Fruit fly (Drosophila melanogaster): ENCODE results near the gene Hsc20.

Hsc20 gene

DNA sequence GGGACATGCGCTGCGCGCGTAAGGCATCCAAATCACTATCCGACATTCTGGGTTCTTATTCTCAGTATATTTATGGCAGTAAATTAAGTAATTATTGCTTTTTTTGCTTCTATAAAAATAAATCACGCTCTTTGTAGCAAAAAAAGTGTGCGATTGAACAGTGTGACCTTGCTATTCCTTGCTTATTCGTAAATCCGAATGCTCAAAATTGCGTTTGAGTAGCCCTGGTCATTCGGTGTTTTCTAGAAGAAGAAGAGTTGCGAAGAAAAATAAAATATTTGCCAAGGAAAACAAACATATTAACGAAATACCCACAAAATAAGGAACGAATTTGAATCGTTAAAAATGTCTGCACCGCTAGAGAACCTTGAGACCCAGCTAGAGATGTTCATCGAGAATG, 1.1 kb upstream of the Hsc20 start, which contains the start of the genes PDCD-5 and MED10:
Gene PDCD-5 (minus strand): TSS at position 182 of the 400 bp plus-strand sequence.
Gene MED10 (plus strand): TSS at position 228 of the 400 bp plus-strand sequence.
- TF ChIP-seq noc (tag; optimal IDR thresholded peaks at IDR 0.05), result no peak

DNA sequence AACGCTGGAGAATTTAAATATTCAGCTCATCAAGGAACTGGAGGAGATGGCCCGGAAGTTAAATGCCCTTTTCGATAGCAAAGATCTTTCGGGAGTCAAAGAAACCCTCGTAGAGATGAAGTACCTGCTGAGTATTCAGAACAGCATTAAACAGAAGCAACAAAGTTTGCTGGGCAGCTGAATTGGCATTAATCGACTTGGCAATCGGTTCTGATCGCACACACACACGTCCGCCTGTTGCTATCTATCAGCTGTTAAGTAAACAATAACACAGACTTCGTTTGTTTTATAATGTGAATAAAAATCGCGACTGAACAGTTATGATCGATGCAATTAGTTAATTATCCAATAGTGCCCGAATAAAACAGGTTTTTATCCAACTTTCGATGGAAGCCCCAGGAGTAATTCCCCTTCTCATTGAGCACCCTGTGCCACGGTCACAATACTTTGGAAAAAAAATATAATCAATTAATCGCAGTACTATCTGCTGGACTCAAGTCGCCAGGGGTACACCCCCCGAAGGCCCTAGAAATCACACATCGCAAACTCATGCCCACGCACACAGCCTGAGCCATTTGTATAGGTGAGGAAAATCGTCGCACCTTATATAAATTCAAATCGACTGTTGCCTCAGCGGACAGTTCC, 1.0 kb downstream of the Hsc20 start:
- peak; percentile 10 for TF ChIP-seq noc (tag; optimal IDR thresholded peaks at IDR 0.05)

DNA sequence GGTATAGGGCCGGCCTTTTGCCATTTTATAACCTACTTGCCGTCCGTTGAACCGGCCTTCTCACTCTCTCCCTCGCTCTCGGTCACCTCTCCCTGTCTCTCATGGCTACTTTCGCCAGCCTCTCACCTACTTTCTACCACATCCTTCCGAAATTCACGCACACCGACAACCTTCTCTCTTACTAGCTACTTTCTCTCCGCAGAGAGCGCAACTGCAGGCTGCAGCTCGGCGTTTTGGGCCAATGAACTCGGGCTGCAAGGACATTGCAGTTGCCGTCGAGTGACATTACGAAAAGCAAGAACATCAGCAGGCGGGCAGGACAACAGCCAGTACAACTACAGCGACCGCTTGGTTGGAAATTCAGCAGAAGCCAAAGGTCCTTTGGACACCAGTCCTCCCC, 8.4 kb downstream of the Hsc20 start:
- TF ChIP-seq noc (tag; optimal IDR thresholded peaks at IDR 0.05), result no peak

DNA sequence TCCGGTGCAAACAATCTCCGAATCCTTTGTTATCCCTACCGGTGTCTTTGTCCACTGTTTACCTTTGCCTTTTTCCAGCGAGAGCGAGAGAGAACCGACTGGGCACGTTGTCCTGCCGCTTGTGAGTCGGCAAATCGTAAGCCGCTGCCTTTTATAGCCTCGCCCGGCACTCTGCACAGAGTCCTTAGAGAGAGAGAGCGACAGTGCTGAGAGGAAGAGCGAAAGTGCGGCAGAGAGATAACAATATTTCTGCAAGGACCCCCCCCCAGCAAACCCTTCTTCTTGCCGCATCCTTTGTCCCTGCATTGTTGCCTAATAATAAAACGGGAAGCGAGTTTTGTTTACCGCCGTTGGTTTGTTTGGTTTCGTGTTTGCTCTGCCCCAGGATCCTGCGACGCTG, 19.3 kb downstream of the Hsc20 start, which contains the start of gene CG13055:
Gene CG13055 (minus strand): TSS at position 101 of the 400 bp plus-strand sequence.
- no peak for TF ChIP-seq noc (tag; optimal IDR thresholded peaks at IDR 0.05)

DNA sequence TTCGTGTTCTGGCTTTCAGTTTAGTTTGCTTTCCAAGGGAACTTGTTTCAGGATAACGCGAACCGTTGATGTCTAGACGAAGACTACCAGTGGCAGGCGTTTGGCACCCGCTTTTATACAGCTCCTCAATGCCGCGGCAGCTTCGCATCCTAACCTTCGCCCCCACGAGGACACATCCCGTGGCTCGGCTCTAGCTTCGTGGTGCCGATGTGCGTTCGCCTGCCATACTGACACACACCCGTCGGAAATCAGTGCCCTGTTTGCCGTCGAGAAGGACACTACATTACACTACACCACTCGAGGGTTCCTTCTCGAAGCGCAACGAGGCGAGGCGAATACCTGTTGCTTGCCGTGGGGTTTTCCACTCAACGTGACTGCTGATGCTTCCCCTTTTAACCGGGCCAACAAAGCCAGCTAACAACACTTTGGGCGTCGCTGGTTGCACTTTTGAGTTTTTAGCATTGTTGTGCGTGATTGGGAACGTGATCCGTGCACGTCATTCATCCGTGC, 24.2 kb downstream of the Hsc20 start, which contains the start of gene CG13054:
Gene CG13054 (minus strand): TSS at position 74 of the 510 bp plus-strand sequence.
- no peak for TF ChIP-seq noc (tag; optimal IDR thresholded peaks at IDR 0.05)

DNA sequence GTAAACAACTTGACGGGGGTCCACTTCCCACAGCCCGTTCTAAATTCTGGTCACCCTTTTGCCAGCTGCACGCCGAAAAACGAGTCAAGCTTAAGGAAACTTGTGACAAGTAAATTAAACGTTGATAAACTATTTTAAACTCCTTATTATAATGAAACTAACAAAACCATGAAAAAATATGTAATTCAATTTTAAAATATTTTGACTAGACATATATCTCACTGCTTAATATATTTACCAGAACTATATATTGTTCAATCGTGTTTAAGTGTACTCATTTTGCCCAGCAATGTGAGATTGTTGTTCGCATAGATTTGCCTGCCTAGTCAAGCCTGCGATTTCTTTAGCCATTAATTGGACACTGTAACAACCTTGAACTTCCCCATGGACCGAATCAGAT, 26.6 kb downstream of the Hsc20 start, which contains the start of gene CG13053:
Gene CG13053 (minus strand): TSS at position 171 of the 400 bp plus-strand sequence.
- TF ChIP-seq noc (tag; optimal IDR thresholded peaks at IDR 0.05), result no peak

DNA sequence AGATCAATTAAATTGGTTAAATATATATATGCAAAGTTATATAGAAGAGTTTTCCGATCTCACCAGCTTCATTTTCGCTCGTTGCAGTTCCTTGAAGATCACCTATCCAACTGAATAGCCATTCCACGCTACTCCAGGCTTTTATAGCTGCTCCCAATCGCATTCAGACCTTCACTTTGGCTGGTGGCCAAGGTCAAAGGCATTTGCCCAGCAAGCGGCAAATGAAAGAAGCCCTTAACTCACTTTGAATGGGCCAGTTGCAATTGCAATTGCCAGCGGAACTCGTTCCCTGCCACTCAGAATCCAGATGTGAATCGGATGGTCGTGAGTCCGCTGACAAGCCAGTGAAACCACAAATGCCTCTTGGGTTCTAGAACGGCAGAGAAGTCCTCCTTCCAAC, 28.6 kb downstream of the Hsc20 start, which contains the start of gene CG34247:
Gene CG34247 (minus strand): TSS at position 101 of the 400 bp plus-strand sequence.
- TF ChIP-seq noc (tag; optimal IDR thresholded peaks at IDR 0.05), result no peak

DNA sequence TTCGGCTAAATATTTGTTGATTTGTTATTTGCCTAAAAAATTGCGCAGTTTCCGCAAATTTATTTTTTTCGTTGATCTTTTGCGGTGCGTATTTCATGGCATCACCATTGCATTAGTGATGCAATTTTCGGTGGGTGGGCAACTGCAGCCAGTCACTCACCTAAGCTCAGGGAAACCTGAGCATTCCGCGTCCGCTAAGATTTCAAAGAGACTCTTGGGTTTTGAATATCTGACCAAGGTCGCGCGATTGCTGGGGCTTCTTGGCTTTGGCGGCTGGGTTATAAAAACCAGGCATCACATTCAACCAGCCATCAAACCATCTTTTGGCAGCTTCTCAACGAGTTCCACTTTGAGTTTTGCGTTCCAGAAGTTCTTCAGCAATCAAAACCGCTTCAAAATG, 29.5 kb downstream of the Hsc20 start, which contains the start of gene CG13071:
Gene CG13071 (plus strand): TSS at position 301 of the 400 bp plus-strand sequence.
- TF ChIP-seq noc (tag; optimal IDR thresholded peaks at IDR 0.05), result no peak

DNA sequence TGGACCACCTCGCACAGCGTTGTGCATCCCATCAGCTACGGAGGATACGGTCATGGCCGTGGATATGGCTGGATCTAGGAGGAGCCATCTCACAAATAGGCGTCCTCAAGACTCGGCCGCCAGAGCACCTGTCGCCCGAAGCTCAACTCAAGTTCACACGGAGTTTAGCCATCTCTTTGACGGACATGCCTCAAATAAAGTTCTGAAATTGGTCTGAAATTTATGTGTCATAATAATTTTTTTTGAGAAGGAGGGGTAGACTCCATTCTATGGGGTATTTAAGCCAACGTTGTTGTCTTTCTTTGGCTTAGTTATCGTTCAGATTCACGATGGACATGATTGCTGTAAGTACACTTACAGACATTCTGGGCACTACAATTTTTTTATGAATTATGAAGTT, 30.1 kb downstream of the Hsc20 start, which contains the start of gene CG13070:
Gene CG13070 (plus strand): TSS at position 301 of the 400 bp plus-strand sequence.
- TF ChIP-seq noc (tag; optimal IDR thresholded peaks at IDR 0.05), result no peak

DNA sequence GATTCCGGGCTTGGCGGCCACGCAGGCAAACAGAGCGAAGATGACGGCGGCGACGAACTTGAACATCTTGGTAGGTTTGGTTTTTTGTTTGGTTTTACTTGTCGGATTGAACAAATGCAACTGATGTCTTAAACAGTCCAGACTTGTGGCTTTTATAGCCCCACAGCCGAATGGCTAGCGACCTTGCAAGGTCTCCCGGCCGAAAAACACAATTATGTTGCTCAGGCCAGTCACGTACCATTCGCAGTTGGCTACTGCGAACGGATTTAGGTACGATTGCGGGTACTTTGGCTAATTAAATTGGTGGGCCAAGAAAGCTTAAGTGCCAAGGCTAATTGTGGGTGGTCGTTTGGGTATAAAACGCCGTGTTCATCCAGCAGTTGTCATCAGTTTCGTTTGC, 32.1 kb downstream of the Hsc20 start, which contains the start of the genes CG13051 and CG13069:
Gene CG13051 (minus strand): TSS at position 101 of the 400 bp plus-strand sequence.
Gene CG13069 (plus strand): TSS at position 386 of the 400 bp plus-strand sequence.
- TF ChIP-seq noc (tag; optimal IDR thresholded peaks at IDR 0.05), result no peak

DNA sequence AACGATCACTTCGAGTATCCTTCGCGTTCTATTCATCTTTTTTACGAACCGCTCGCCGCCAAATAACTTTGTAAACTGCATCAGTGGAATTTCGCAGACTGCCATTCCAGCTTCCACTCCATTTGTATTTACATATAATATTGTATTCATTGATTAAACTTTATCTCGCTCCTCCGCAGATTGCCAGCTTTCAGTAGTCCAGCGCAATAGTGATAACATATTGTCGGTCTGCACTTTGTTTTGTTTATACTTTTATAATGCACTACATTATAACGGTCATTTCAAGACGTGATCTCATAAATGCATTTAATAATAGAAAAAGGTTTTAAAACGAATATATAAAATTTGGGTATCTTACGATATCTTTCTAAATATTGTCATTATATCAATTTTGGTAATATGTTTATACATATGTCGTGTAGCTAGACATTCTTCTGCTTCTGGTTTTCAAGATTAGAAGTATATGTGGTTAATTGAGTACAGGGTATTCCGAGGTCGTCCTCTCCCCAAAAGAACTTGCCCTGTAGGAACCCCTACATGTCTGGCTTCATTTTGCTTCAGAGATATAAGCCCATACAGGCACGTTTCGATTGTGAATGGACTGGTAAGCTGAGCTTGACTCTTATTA, 35.3 kb downstream of the Hsc20 start, which contains the start of gene CG4950:
Gene CG4950 (minus strand): TSS at position 51 of the 628 bp plus-strand sequence.
- TF ChIP-seq noc (tag; optimal IDR thresholded peaks at IDR 0.05), result no peak

DNA sequence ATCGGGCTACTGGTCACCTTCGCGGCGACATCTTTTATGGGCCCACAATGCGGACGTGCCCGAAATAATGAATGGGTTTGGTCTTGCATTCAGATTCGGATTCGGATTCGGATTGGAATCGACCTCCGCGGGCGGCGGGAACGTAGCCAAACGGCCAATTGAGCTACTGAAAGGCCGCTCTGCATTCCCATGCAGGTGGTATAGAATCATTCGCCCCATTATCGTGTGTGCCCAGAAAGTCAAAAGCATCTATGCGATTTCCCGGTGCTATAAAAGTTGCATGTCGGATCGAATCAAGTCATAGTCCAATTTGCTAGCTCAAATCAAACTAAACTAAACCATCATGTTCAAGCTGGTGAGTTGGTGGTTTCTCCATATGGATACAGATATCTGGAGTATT, 36.2 kb downstream of the Hsc20 start, which contains the start of gene CG13068:
Gene CG13068 (plus strand): TSS at position 301 of the 400 bp plus-strand sequence.
- TF ChIP-seq noc (tag; optimal IDR thresholded peaks at IDR 0.05), result no peak

DNA sequence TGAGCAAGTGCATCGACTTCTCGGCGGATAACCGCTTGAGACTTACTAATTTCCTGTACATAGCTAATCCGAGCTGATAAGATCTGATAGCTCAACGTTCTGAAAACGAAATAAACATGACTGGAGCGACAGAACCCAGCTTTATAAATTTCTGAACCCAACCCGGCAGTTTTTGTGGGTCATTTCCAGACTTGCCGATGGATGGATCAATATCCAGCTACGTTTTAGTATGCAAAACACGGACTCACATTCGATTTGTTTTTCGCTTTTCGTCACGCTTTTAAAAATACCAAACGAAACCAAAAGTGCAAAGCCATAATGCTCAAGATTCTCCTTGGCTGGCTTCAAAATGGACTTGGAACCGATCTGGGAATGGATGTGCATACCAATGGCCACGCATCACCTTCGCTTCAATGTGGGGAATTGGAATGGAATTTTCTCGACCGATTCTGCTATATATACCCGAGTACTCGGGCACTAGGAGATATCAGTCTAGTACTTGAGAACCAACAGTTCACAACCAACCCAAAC, 37.9 kb downstream of the Hsc20 start, which contains the start of the genes CG34248 and CG13067:
Gene CG34248 (minus strand): TSS at position 101 of the 531 bp plus-strand sequence.
Gene CG13067 (plus strand): TSS at position 481 of the 531 bp plus-strand sequence.
- no peak for TF ChIP-seq noc (tag; optimal IDR thresholded peaks at IDR 0.05)

DNA sequence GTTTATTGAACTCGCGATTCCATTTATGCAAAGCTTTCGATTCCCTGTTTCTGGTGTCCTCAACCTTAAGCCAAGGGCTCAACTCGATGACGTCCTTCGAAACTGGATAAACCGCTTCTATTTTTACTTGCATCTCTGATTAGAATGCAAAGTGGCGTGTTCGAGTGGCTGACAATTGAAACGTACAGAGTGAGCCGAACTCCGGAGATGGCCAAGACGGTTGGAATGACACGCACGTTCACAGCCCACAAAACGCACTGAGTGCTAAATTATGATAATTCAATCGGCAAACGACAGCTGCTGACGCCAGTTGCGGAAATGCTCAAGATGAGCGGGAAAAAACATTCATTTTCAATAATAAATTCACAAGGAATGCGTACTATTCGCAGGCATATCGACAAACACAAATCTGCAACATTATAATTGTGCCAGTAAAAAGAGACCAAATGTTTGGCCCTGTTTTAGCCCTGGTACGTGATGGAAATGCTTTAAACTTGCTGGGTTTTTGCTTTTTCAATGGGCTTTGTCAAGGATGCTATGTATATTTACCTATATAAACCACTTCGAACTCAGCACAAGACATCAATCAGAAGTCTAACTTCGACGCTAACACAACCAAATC, 39.5 kb downstream of the Hsc20 start, which contains the start of gene CG13066:
Gene CG13066 (plus strand): TSS at position 572 of the 622 bp plus-strand sequence.
- no peak for TF ChIP-seq noc (tag; optimal IDR thresholded peaks at IDR 0.05)

DNA sequence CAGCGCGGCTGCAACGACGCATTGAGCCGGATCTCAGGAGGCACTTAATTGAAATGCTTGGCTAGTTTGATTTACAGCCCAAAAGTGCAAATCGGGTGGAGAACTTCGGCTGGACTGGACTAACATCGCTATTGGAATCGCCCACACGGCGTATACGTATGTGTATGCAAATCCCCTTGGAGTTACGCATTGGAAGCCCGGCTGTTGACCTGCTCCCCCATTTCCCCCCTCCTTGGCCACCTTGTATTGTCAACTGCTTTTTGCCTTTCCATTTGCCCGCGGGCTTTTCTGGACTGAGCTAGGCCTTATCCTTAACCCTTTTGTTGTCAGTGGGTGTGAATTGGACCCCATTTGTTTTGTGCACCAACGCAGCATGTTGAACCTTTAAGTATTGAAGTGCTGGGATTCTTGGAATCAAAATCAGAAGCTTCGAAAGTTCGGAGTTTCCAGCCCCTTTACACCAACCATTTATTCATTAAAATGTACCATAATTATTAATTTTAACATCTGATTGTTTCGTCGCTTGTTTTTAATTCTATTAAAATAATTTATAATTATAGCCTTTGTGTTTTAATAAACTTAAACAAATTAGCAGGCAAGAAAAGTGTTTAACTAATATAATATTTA, 42.6 kb downstream of the Hsc20 start:
- no peak for TF ChIP-seq noc (tag; optimal IDR thresholded peaks at IDR 0.05)
